Worm (Caenorhabditis elegans): ENCODE measurements around the gene K08F9.4.

DNA sequence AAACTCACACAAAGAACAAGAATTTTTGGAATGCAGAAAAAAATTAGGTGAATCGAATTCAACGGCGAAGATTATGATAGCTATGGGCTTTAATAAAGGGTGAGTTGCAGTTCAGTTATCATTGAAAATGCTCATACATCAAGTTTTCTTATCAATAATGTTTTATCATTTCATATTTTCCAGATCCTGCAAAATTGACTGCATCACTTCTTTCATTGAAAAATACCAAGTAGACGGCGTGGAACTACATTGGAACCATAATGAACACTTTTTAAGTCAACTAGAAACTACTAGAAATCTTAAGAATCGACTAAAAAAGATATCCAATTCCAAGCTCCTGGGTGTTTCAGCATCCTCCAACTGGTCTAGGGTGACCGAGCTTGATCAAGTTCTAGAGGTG, 534 bp upstream of the K08F9.4 start, which contains the start of gene K08F9.1:
- TF ChIP-seq tbx-37 (GFP tag; conservative IDR thresholded peaks at IDR 0.05) (no peak), scrt-1 (GFP tag; IDR thresholded peaks at IDR 0.05) (no peak), hmg-4 (GFP tag; optimal IDR thresholded peaks at IDR 0.05) (no peak)

Data from whole organism, early embryonic.